Worm (Caenorhabditis elegans): Measurements from ENCODE around the gene ubl-1.

ce11 chrIII:3094694-3095093, 26.6 kb downstream of the ubl-1 start:
- TF ChIP-seq him-1 (tag; optimal IDR thresholded peaks at IDR 0.05) = no peak
- TF ChIP-seq W03F9.2 (tag; optimal IDR thresholded peaks at IDR 0.05) = no peak

Data from whole organism, L4/young adult.